Worm (Caenorhabditis elegans): Measurements from ENCODE around the gene med-1.
A peak's percentile ranks its signal among the peaks of the same experiment; 100 is the strongest.

med-1 gene

ce11 chrX:12458021-12458420 lies 27.6 kb downstream of the med-1 start (continued):
- TF ChIP-seq hlh-13 (GFP tag; optimal IDR thresholded peaks at IDR 0.05): peak; percentile 46
- no peak for TF ChIP-seq K09A11.1 (tag; optimal IDR thresholded peaks at IDR 0.05; ENCODE audit: insufficient read depth)
- TF ChIP-seq ztf-16 (tag; optimal IDR thresholded peaks at IDR 0.05): peak; percentile 47
- peak; percentile 40 for TF ChIP-seq T23F11.4 (GFP tag; optimal IDR thresholded peaks at IDR 0.05)
- no peak for TF ChIP-seq ahr-1 (tag; optimal IDR thresholded peaks at IDR 0.05)
- peak; percentile 39 for TF ChIP-seq hlh-6 (tag; optimal IDR thresholded peaks at IDR 0.05)
- peak; percentile 69 for TF ChIP-seq pat-9 (tag; optimal IDR thresholded peaks at IDR 0.05)
- TF ChIP-seq nfya-1 (tag; optimal IDR thresholded peaks at IDR 0.05): peak; percentile 53
- peak; percentile 55 for TF ChIP-seq Y22D7AL.16 (tag; optimal IDR thresholded peaks at IDR 0.05)
- peak; percentile 39 for TF ChIP-seq fkh-6 (tag; optimal IDR thresholded peaks at IDR 0.05)
- TF ChIP-seq hlh-8 (tag; optimal IDR thresholded peaks at IDR 0.05): no peak
- no peak for TF ChIP-seq ceh-24 (tag; optimal IDR thresholded peaks at IDR 0.05)
- TF ChIP-seq pax-1 (tag; optimal IDR thresholded peaks at IDR 0.05): no peak
- peak; percentile 70 for TF ChIP-seq ceh-19 (GFP tag; optimal IDR thresholded peaks at IDR 0.05)
- peak; percentile 45 for TF ChIP-seq ceh-14 (tag; optimal IDR thresholded peaks at IDR 0.05)
- TF ChIP-seq elt-4 (tag; optimal IDR thresholded peaks at IDR 0.05): no peak
- no peak for TF ChIP-seq ama-1 (optimal IDR thresholded peaks at IDR 0.05)
- TF ChIP-seq ceh-31 (tag; optimal IDR thresholded peaks at IDR 0.05): no peak
- TF ChIP-seq pha-4 (tag; optimal IDR thresholded peaks at IDR 0.05): no peak
- peak; percentile 53 for TF ChIP-seq K02D7.2 (tag; optimal IDR thresholded peaks at IDR 0.05)
- TF ChIP-seq zip-5 (tag; optimal IDR thresholded peaks at IDR 0.05): no peak
- TF ChIP-seq nhr-11 (tag; optimal IDR thresholded peaks at IDR 0.05): no peak
- TF ChIP-seq pag-3 (tag; optimal IDR thresholded peaks at IDR 0.05; ENCODE audit: borderline replicate concordance): no peak
- TF ChIP-seq sox-4 (tag; optimal IDR thresholded peaks at IDR 0.05): peak; percentile 50
- peak; percentile 10 for TF ChIP-seq hlh-15 (tag; optimal IDR thresholded peaks at IDR 0.05)
- TF ChIP-seq pros-1 (tag; optimal IDR thresholded peaks at IDR 0.05): no peak
- TF ChIP-seq pha-2 (tag; optimal IDR thresholded peaks at IDR 0.05): peak; percentile 67
- TF ChIP-seq rnt-1 (tag; optimal IDR thresholded peaks at IDR 0.05): no peak
- TF ChIP-seq dve-1 (tag; optimal IDR thresholded peaks at IDR 0.05): peak; percentile 67
- TF ChIP-seq madf-2 (tag; optimal IDR thresholded peaks at IDR 0.05): peak; percentile 78
- TF ChIP-seq unc-86 (tag; optimal IDR thresholded peaks at IDR 0.05): peak; percentile 50
- no peak for TF ChIP-seq dmd-4 (tag; optimal IDR thresholded peaks at IDR 0.05; ENCODE audit: borderline replicate concordance)
- no peak for TF ChIP-seq sox-2 (GFP tag; IDR thresholded peaks at IDR 0.05)
- no peak for TF ChIP-seq pqm-1 (tag; optimal IDR thresholded peaks at IDR 0.05)
- peak; percentile 4 for TF ChIP-seq odd-2 (tag; optimal IDR thresholded peaks at IDR 0.05)
- TF ChIP-seq lin-11 (tag; optimal IDR thresholded peaks at IDR 0.05): no peak
- TF ChIP-seq syd-9 (tag; optimal IDR thresholded peaks at IDR 0.05): no peak
- TF ChIP-seq eyg-1 (tag; optimal IDR thresholded peaks at IDR 0.05): no peak
- peak; percentile 61 for TF ChIP-seq C38D4.7 (GFP tag; optimal IDR thresholded peaks at IDR 0.05)
- TF ChIP-seq fax-1 (tag; optimal IDR thresholded peaks at IDR 0.05): peak; percentile 30

ce11 chrX:12461557-12461956 lies 31.1 kb downstream of the med-1 start, which contains the start of gene odr-7:
Gene odr-7, minus strand, starts transcription at chrX:12461657.
- TF ChIP-seq sox-4 (tag; optimal IDR thresholded peaks at IDR 0.05) (no peak), pha-2 (tag; optimal IDR thresholded peaks at IDR 0.05) (no peak), npax-4 (tag; optimal IDR thresholded peaks at IDR 0.05) (no peak), K02D7.2 (tag; optimal IDR thresholded peaks at IDR 0.05) (no peak), hlh-6 (tag; optimal IDR thresholded peaks at IDR 0.05) (no peak), ceh-22 (tag; optimal IDR thresholded peaks at IDR 0.05) (no peak), ceh-45 (GFP tag; IDR thresholded peaks at IDR 0.05) (no peak), ceh-2 (tag; optimal IDR thresholded peaks at IDR 0.05) (no peak), unc-42 (tag; optimal IDR thresholded peaks at IDR 0.05) (no peak)

All from whole organism, late embryonic.